Worm (Caenorhabditis elegans) whole organism, late embryonic: ENCODE data around the gene fcho-1.

Experiments used
- C08G9.2 ChIP-seq: sonication (generic microtip); optimal IDR thresholded peaks from 2 replicates; lab custom pipeline; 2016; ENCODE audit warnings: mild to moderate bottlenecking, missing genetic modification characterization, moderate library complexity, missing compliant biosample characterization
- C38D4.7 ChIP-seq: fragments of 200-800 bp; sonication (Bioruptor generic); optimal IDR thresholded peaks from 2 replicates; lab custom pipeline; 2018; ENCODE audit warnings: mild to moderate bottlenecking, missing genetic modification characterization, moderate library complexity, missing compliant biosample characterization
- K02D7.2 ChIP-seq: sonication (generic microtip); optimal IDR thresholded peaks from 2 replicates; lab custom pipeline; 2017; ENCODE audit warnings: mild to moderate bottlenecking, missing genetic modification characterization, missing compliant biosample characterization
- K09A11.1 ChIP-seq: sonication (generic microtip); optimal IDR thresholded peaks from 2 replicates; lab custom pipeline; 2017; ENCODE audit warnings: antibody characterized with exemption, mild to moderate bottlenecking, missing genetic modification characterization, missing compliant biosample characterization; ENCODE audit not compliant: insufficient read depth
- T23F11.4 ChIP-seq: fragments of 200-800 bp; sonication (Bioruptor generic); optimal IDR thresholded peaks from 2 replicates; lab custom pipeline; 2018; ENCODE audit warnings: mild to moderate bottlenecking, missing genetic modification characterization, missing compliant biosample characterization
- ahr-1 ChIP-seq: sonication (generic microtip); optimal IDR thresholded peaks from 2 replicates; lab custom pipeline; 2016; ENCODE audit warnings: missing genetic modification characterization, missing compliant biosample characterization
- ceh-18 ChIP-seq: sonication (generic microtip); optimal IDR thresholded peaks from 2 replicates; lab custom pipeline; 2016; ENCODE audit warnings: missing genetic modification characterization, missing compliant biosample characterization
- ceh-19 ChIP-seq: fragments of 200-800 bp; sonication (Bioruptor generic); optimal IDR thresholded peaks from 2 replicates; lab custom pipeline; 2018; ENCODE audit warnings: mild to moderate bottlenecking, missing genetic modification characterization, missing compliant biosample characterization
- ceh-2 ChIP-seq: sonication (generic microtip); optimal IDR thresholded peaks from 2 replicates; lab custom pipeline; 2016; ENCODE audit warnings: missing genotype, missing genetic modification characterization, missing compliant biosample characterization
- ceh-22 ChIP-seq: sonication (generic microtip); optimal IDR thresholded peaks from 2 replicates; lab custom pipeline; 2017; ENCODE audit warnings: missing biosample characterization, missing genetic modification characterization
- ceh-30 ChIP-seq: fragments of 150-350 bp; optimal IDR thresholded peaks from 2 replicates; lab custom pipeline; 2014; ENCODE audit warnings: missing biosample characterization, missing genetic modification characterization
- ceh-31 ChIP-seq: sonication (generic microtip); optimal IDR thresholded peaks from 2 replicates; lab custom pipeline; 2016; ENCODE audit warnings: missing genetic modification characterization, missing compliant biosample characterization
- ceh-48 ChIP-seq: sonication (generic microtip); optimal IDR thresholded peaks from 2 replicates; lab custom pipeline; 2016; ENCODE audit warnings: missing genetic modification characterization, inconsistent platforms, missing compliant biosample characterization
- ceh-9 ChIP-seq: sonication (generic microtip); optimal IDR thresholded peaks from 2 replicates; lab custom pipeline; 2016; ENCODE audit warnings: mild to moderate bottlenecking, missing genetic modification characterization, inconsistent platforms, missing compliant biosample characterization
- dmd-4 ChIP-seq: sonication (generic microtip); optimal IDR thresholded peaks from 2 replicates; lab custom pipeline; 2016; ENCODE audit warnings: borderline replicate concordance, missing genetic modification characterization, missing compliant biosample characterization
- dve-1 ChIP-seq: sonication (generic microtip); optimal IDR thresholded peaks from 2 replicates; lab custom pipeline; 2017; ENCODE audit warnings: antibody characterized with exemption, mild to moderate bottlenecking, missing genetic modification characterization, missing compliant biosample characterization
- elt-2 ChIP-seq: sonication (generic microtip); optimal IDR thresholded peaks from 2 replicates; lab custom pipeline; 2016; ENCODE audit warnings: missing genetic modification reagents, missing genetic modification characterization, missing compliant biosample characterization
- elt-4 ChIP-seq: sonication (generic microtip); optimal IDR thresholded peaks from 2 replicates; lab custom pipeline; 2016; ENCODE audit warnings: missing genetic modification characterization, missing compliant biosample characterization
- ets-4 ChIP-seq: sonication (generic microtip); optimal IDR thresholded peaks from 2 replicates; lab custom pipeline; 2016; ENCODE audit warnings: missing genetic modification characterization, missing compliant biosample characterization
- eyg-1 ChIP-seq: sonication (generic microtip); optimal IDR thresholded peaks from 2 replicates; lab custom pipeline; 2016; ENCODE audit warnings: missing genotype, missing genetic modification characterization, missing compliant biosample characterization
- fkh-10 ChIP-seq: fragments of 150-350 bp; optimal IDR thresholded peaks from 2 replicates; lab custom pipeline; 2014; ENCODE audit warnings: missing biosample characterization, missing genetic modification reagents, missing genetic modification characterization
- fkh-6 ChIP-seq: sonication (generic microtip); optimal IDR thresholded peaks from 2 replicates; lab custom pipeline; 2016; ENCODE audit warnings: missing genetic modification characterization, missing compliant biosample characterization
- hlh-13 ChIP-seq: fragments of 200-800 bp; sonication (Bioruptor generic); optimal IDR thresholded peaks from 2 replicates; lab custom pipeline; 2018; ENCODE audit warnings: mild to moderate bottlenecking, missing genetic modification characterization, missing compliant biosample characterization
- hlh-15 ChIP-seq: sonication (generic microtip); optimal IDR thresholded peaks from 2 replicates; lab custom pipeline; 2016; ENCODE audit warnings: missing genetic modification characterization, missing compliant biosample characterization
- hlh-30 ChIP-seq: sonication (generic microtip); optimal IDR thresholded peaks from 2 replicates; lab custom pipeline; 2017; ENCODE audit warnings: antibody characterized with exemption, missing genetic modification characterization, missing compliant biosample characterization; ENCODE audit not compliant: insufficient read depth
- hlh-8 ChIP-seq: sonication (generic microtip); optimal IDR thresholded peaks from 2 replicates; lab custom pipeline; 2016; ENCODE audit warnings: missing genotype, missing genetic modification characterization, missing compliant biosample characterization
- lim-6 ChIP-seq: sonication (generic microtip); optimal IDR thresholded peaks from 2 replicates; lab custom pipeline; 2016; ENCODE audit warnings: missing genetic modification characterization, missing compliant biosample characterization
- lin-11 ChIP-seq: fragments of 200-800 bp; sonication (Bioruptor generic); optimal IDR thresholded peaks from 2 replicates; lab custom pipeline; 2018; ENCODE audit warnings: mild to moderate bottlenecking, missing genetic modification characterization, missing compliant biosample characterization
- madf-2 ChIP-seq: sonication (generic microtip); optimal IDR thresholded peaks from 2 replicates; lab custom pipeline; 2017; ENCODE audit warnings: missing genetic modification characterization, missing compliant biosample characterization
- nhr-232 ChIP-seq: sonication (generic microtip); optimal IDR thresholded peaks from 2 replicates; lab custom pipeline; 2016; ENCODE audit warnings: missing genetic modification characterization, missing compliant biosample characterization
- pat-9 ChIP-seq: fragments of 200-800 bp; sonication (Bioruptor generic); optimal IDR thresholded peaks from 2 replicates; lab custom pipeline; 2018; ENCODE audit warnings: mild to moderate bottlenecking, missing genetic modification characterization, moderate library complexity, missing compliant biosample characterization
- pqm-1 ChIP-seq: sonication (generic microtip); optimal IDR thresholded peaks from 2 replicates; lab custom pipeline; 2016; ENCODE audit warnings: missing genetic modification characterization, missing compliant biosample characterization
- ref-2 ChIP-seq: sonication (generic microtip); optimal IDR thresholded peaks from 2 replicates; lab custom pipeline; 2016; ENCODE audit warnings: missing genetic modification characterization, missing compliant biosample characterization
- rnt-1 ChIP-seq: sonication (generic microtip); optimal IDR thresholded peaks from 2 replicates; lab custom pipeline; 2016; ENCODE audit warnings: missing genetic modification characterization, missing compliant biosample characterization
- sox-4 ChIP-seq: sonication (generic microtip); optimal IDR thresholded peaks from 2 replicates; lab custom pipeline; 2017; ENCODE audit warnings: mild to moderate bottlenecking, missing genetic modification characterization, inconsistent platforms, missing compliant biosample characterization
- tbx-7 ChIP-seq: sonication (generic microtip); optimal IDR thresholded peaks from 2 replicates; lab custom pipeline; 2016; ENCODE audit warnings: missing genotype, missing genetic modification characterization, missing compliant biosample characterization
- unc-42 ChIP-seq: sonication (generic microtip); optimal IDR thresholded peaks from 2 replicates; lab custom pipeline; 2016; ENCODE audit warnings: missing genotype, missing genetic modification characterization, missing compliant biosample characterization

fcho-1 gene

ce11 chrII:1360257-1360656 lies 49.9 kb downstream of the fcho-1 start:
- TF ChIP-seq T23F11.4 (no peak), rnt-1 (tag; lab: Kevin White, UChicago) (no peak), elt-2 (no peak), C08G9.2 (no peak), ceh-9 (tag; lab: Kevin White, UChicago) (no peak), hlh-30 (tag; lab: Kevin White, UChicago) (no peak), ceh-19 (GFP tag; lab: Kevin White, UChicago) (no peak), ahr-1 (tag; lab: Kevin White, UChicago) (no peak), dmd-4 (tag; lab: Kevin White, UChicago) (no peak), unc-42 (tag; lab: Kevin White, UChicago) (no peak), pat-9 (no peak), nhr-232 (no peak), dve-1 (tag; lab: Kevin White, UChicago) (no peak)

- TF ChIP-seq hlh-13 (GFP tag; lab: Kevin White, UChicago): no peak
- no peak for TF ChIP-seq hlh-15 (tag; lab: Kevin White, UChicago)
- TF ChIP-seq eyg-1 (tag; lab: Kevin White, UChicago): no peak
- no peak for TF ChIP-seq ceh-2 (tag; lab: Kevin White, UChicago)
- TF ChIP-seq K02D7.2 (tag; lab: Kevin White, UChicago): no peak
- TF ChIP-seq fkh-10 (GFP tag; lab: Kevin White, UChicago): no peak
- no peak for TF ChIP-seq pat-9
- TF ChIP-seq lim-6 (tag; lab: Kevin White, UChicago): no peak
- no peak for TF ChIP-seq hlh-8 (tag; lab: Kevin White, UChicago)
- no peak for TF ChIP-seq fkh-6
- no peak for TF ChIP-seq C08G9.2
- no peak for TF ChIP-seq ceh-18 (tag; lab: Kevin White, UChicago)
Observed at ce11 chrII:1362423-1362822, 52.1 kb downstream of the fcho-1 start.

- TF ChIP-seq ceh-22 (tag; lab: Kevin White, UChicago): no peak
- no peak for TF ChIP-seq elt-4 (tag; lab: Kevin White, UChicago)
- no peak for TF ChIP-seq nhr-232
- no peak for TF ChIP-seq pqm-1 (tag; lab: Kevin White, UChicago)
- no peak for TF ChIP-seq lin-11
- TF ChIP-seq C38D4.7 (GFP tag; lab: Kevin White, UChicago): no peak
- TF ChIP-seq sox-4 (tag; lab: Kevin White, UChicago): no peak
- TF ChIP-seq hlh-15 (tag; lab: Kevin White, UChicago): no peak
- no peak for TF ChIP-seq ets-4
- TF ChIP-seq unc-42 (tag; lab: Kevin White, UChicago): no peak
Observed at ce11 chrII:1365985-1366384, 55.7 kb downstream of the fcho-1 start.

ce11 chrII:1368756-1369155 lies 58.4 kb downstream of the fcho-1 start:
- no peak for TF ChIP-seq tbx-7 (tag; lab: Kevin White, UChicago)
- no peak for TF ChIP-seq ceh-2 (tag; lab: Kevin White, UChicago)
- no peak for TF ChIP-seq ceh-30 (tag; lab: Kevin White, UChicago)
- TF ChIP-seq pat-9: no peak
- no peak for TF ChIP-seq ceh-48 (tag; lab: Kevin White, UChicago)
- no peak for TF ChIP-seq madf-2 (tag; lab: Kevin White, UChicago)
- TF ChIP-seq dve-1 (tag; lab: Kevin White, UChicago): no peak
- TF ChIP-seq ref-2: no peak
- no peak for TF ChIP-seq K09A11.1 (tag; lab: Kevin White, UChicago)
- TF ChIP-seq ceh-31: no peak
- TF ChIP-seq, all 69 proteins: peak for 0
